Worm (Caenorhabditis elegans): ENCODE results near the gene C31B8.7.

DNA sequence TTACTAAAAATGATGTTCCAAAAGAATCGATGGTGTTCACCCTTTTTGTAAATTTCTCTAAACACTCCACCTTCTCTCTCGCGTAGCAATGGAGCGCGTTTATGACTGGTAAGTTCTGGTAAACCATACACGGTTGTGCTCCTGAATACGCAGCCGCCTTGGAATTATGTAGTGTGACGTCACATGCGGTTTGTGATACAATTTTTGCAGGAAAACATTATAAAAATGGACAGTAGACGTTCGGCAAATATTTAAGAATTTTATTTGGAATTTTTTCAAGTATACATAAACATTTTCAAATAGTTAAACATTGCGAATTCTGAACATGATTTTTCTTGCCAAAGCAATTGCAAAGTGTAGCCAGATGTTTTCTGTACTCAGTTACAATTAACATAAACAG is 25.6 kb downstream of the C31B8.7 start, which contains the start of gene F37B4.10:
- TF ChIP-seq W03F9.2 (tag; optimal IDR thresholded peaks at IDR 0.05): no peak
- TF ChIP-seq dao-5 (tag; optimal IDR thresholded peaks at IDR 0.05): no peak

All from whole organism, L4/young adult.